Worm (Caenorhabditis elegans): Measurements from ENCODE around the gene elt-4.

Gene elt-4

DNA sequence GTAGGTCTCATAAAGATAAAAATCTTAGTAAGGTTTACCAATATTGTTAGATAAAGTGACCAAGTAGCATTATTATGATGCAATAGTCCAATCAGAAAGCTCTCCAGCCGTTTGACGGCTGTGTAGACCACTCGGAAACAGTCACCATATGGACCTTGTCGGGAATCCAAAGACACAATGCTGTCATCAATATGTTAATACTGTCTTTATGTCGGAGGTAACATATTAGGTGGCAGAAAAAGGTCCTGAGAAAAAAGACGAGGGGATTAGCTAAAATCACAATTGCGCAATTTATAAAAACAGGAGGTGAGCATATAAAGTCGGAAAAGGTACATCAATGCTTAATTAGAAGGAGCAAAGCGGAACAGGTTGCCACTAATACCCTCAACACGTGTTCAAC, 32.6 kb downstream of the elt-4 start:
- TF ChIP-seq ztf-23 (GFP tag; IDR thresholded peaks at IDR 0.05) (no peak), flt-1 (GFP tag; IDR thresholded peaks at IDR 0.05) (no peak), med-1 (GFP tag; optimal IDR thresholded peaks at IDR 0.05; ENCODE audit: insufficient read depth) (no peak), ztf-29 (GFP tag; IDR thresholded peaks at IDR 0.05) (no peak), tab-1 (GFP tag; IDR thresholded peaks at IDR 0.05) (no peak)

- TF ChIP-seq flt-1 (GFP tag; IDR thresholded peaks at IDR 0.05) = no peak
- TF ChIP-seq ref-1 (GFP tag; conservative IDR thresholded peaks at IDR 0.05) = no peak
- TF ChIP-seq tab-1 (GFP tag; IDR thresholded peaks at IDR 0.05) = no peak
- TF ChIP-seq med-1 (GFP tag; optimal IDR thresholded peaks at IDR 0.05; ENCODE audit: insufficient read depth) = no peak
- TF ChIP-seq ztf-29 (GFP tag; IDR thresholded peaks at IDR 0.05) = no peak
- TF ChIP-seq cog-1 (tag; optimal IDR thresholded peaks at IDR 0.05) = no peak
- no peak for TF ChIP-seq ztf-23 (GFP tag; IDR thresholded peaks at IDR 0.05)
These were observed 38.7 kb downstream of the elt-4 start for ce11 chrX:10514056-10514455.

ce11 chrX:10514834-10515233, 39.5 kb downstream of the elt-4 start:
- TF ChIP-seq ztf-23 (GFP tag; IDR thresholded peaks at IDR 0.05) (no peak), klf-2 (GFP tag; conservative IDR thresholded peaks at IDR 0.05) (no peak), tab-1 (GFP tag; IDR thresholded peaks at IDR 0.05) (no peak), flt-1 (GFP tag; IDR thresholded peaks at IDR 0.05) (no peak), ztf-29 (GFP tag; IDR thresholded peaks at IDR 0.05) (no peak), T22C8.4 (GFP tag; IDR thresholded peaks at IDR 0.05) (no peak), med-1 (GFP tag; optimal IDR thresholded peaks at IDR 0.05; ENCODE audit: insufficient read depth) (no peak), cog-1 (tag; optimal IDR thresholded peaks at IDR 0.05) (no peak), ref-1 (GFP tag; conservative IDR thresholded peaks at IDR 0.05) (no peak)

ce11 chrX:10516549-10516948, 41.2 kb downstream of the elt-4 start:
- no peak for TF ChIP-seq T22C8.4 (GFP tag; IDR thresholded peaks at IDR 0.05)
- no peak for TF ChIP-seq klf-2 (GFP tag; conservative IDR thresholded peaks at IDR 0.05)
- no peak for TF ChIP-seq ztf-23 (GFP tag; IDR thresholded peaks at IDR 0.05)
- no peak for TF ChIP-seq cog-1 (tag; optimal IDR thresholded peaks at IDR 0.05)
- TF ChIP-seq ztf-29 (GFP tag; IDR thresholded peaks at IDR 0.05) = no peak
- TF ChIP-seq med-1 (GFP tag; optimal IDR thresholded peaks at IDR 0.05; ENCODE audit: insufficient read depth) = no peak
- no peak for TF ChIP-seq flt-1 (GFP tag; IDR thresholded peaks at IDR 0.05)
- TF ChIP-seq tab-1 (GFP tag; IDR thresholded peaks at IDR 0.05) = no peak
- TF ChIP-seq ref-1 (GFP tag; conservative IDR thresholded peaks at IDR 0.05) = no peak

- no peak for TF ChIP-seq ztf-23 (GFP tag; IDR thresholded peaks at IDR 0.05)
- no peak for TF ChIP-seq flt-1 (GFP tag; IDR thresholded peaks at IDR 0.05)
- TF ChIP-seq med-1 (GFP tag; optimal IDR thresholded peaks at IDR 0.05; ENCODE audit: insufficient read depth) = no peak
- no peak for TF ChIP-seq ztf-29 (GFP tag; IDR thresholded peaks at IDR 0.05)
These were observed 44.9 kb downstream of the elt-4 start for ce11 chrX:10520185-10520584.

ce11 chrX:10521313-10521712, 46.0 kb downstream of the elt-4 start, which contains the start of gene F14F3.4:
Gene F14F3.4, minus strand, starts transcription at chrX:10521413.
- TF ChIP-seq tab-1 (GFP tag; IDR thresholded peaks at IDR 0.05) (no peak), med-1 (GFP tag; optimal IDR thresholded peaks at IDR 0.05; ENCODE audit: insufficient read depth) (no peak), T22C8.4 (GFP tag; IDR thresholded peaks at IDR 0.05) (no peak), ref-1 (GFP tag; conservative IDR thresholded peaks at IDR 0.05) (no peak), cog-1 (tag; optimal IDR thresholded peaks at IDR 0.05) (no peak), klf-2 (GFP tag; conservative IDR thresholded peaks at IDR 0.05) (no peak), ztf-29 (GFP tag; IDR thresholded peaks at IDR 0.05) (no peak), ztf-23 (GFP tag; IDR thresholded peaks at IDR 0.05) (no peak), flt-1 (GFP tag; IDR thresholded peaks at IDR 0.05) (no peak)

DNA sequence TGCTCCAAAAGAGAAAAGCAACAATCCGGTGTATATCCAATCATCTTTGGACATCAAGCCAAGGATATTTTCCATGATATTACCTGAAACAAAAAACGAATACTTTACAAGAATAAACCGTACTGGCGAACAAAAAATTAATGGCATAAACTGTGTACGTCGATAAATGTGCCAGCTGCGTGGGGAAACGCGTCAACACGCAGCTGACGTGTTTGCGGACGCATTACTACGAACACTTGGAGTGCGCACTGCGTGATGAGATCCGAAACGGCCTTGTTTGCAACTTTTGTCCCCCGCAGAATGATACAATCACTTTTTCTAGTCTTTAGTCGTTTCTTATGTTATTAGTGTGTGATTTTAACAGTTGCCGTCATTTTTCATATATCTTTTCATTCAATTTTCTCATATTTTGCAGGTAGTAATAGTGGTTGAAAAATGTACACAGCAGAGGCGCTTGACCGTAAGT, 49.2 kb downstream of the elt-4 start, which contains the start of the genes mboa-7 and git-1:
TSS of gene mboa-7 (minus strand) at position 83 of the 466 bp plus-strand sequence.
TSS of gene git-1 (plus strand) at position 416 of the 466 bp plus-strand sequence.
- 0 out of 2 replicates have a peak, but pooled peaks have one; percentile 45 for TF ChIP-seq ztf-23 (GFP tag; IDR thresholded peaks at IDR 0.05)
- TF ChIP-seq tab-1 (GFP tag; IDR thresholded peaks at IDR 0.05) = 0 out of 2 replicates have a peak, but pooled peaks have one; percentile 71
- no peak for TF ChIP-seq ref-1 (GFP tag; conservative IDR thresholded peaks at IDR 0.05)
- TF ChIP-seq T22C8.4 (GFP tag; IDR thresholded peaks at IDR 0.05) = no peak
- TF ChIP-seq ztf-29 (GFP tag; IDR thresholded peaks at IDR 0.05) = no peak
- TF ChIP-seq klf-2 (GFP tag; conservative IDR thresholded peaks at IDR 0.05) = no peak
- peak; percentile 62 for TF ChIP-seq cog-1 (tag; optimal IDR thresholded peaks at IDR 0.05)
- TF ChIP-seq flt-1 (GFP tag; IDR thresholded peaks at IDR 0.05) = 0 out of 2 replicates have a peak, but pooled peaks have one; percentile 16
- no peak for TF ChIP-seq med-1 (GFP tag; optimal IDR thresholded peaks at IDR 0.05; ENCODE audit: insufficient read depth)

Data from whole organism, midembryonic.